Fruit fly (Drosophila melanogaster): Measurements from ENCODE around the gene robl37BC.

robl37BC gene

DNA sequence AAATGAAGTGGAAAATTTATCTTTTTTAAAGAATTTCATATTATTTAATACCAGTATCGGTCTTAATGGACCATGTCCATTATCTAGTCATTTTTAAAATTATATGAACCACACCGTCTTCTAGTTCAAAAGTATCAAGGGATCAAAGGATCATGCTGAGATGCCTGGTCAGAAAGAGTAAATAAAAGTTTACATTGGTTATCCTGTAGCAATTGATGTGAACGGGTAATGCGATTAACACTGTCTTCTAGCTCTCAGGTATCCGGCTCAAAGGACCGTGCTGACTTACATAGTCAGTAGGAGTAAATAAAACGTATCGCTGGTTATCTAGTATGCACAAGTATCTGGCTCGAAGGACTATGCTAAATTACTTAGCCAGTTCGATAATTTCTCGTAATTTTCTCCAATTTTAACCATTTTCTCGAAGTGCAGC lies 8.5 kb downstream of the robl37BC start (continued):
- TF ChIP-seq bigmax (GFP tag; optimal IDR thresholded peaks at IDR 0.05) = no peak
- TF ChIP-seq CG5180 (GFP tag; optimal IDR thresholded peaks at IDR 0.05) = peak; percentile 10
- no peak for TF ChIP-seq CG14667 (GFP tag; IDR thresholded peaks at IDR 0.05)
- no peak for TF ChIP-seq chinmo (GFP tag; IDR thresholded peaks at IDR 0.05; ENCODE audit: partially characterized antibody)
- no peak for TF ChIP-seq CG6683 (GFP tag; optimal IDR thresholded peaks at IDR 0.05)
- TF ChIP-seq pan (optimal IDR thresholded peaks at IDR 0.05) = no peak
- no peak for TF ChIP-seq pan (GFP tag; optimal IDR thresholded peaks at IDR 0.05 in 1 of 2, IDR thresholded peaks at IDR 0.05 in 1 of 2)
- no peak for TF ChIP-seq Atf3 (GFP tag; optimal IDR thresholded peaks at IDR 0.05)
- peak; percentile 13 for TF ChIP-seq zfh2 (GFP tag; optimal IDR thresholded peaks at IDR 0.05)
- TF ChIP-seq Vsx1 (GFP tag; optimal IDR thresholded peaks at IDR 0.05) = no peak
- no peak for TF ChIP-seq D19B (GFP tag; optimal IDR thresholded peaks at IDR 0.05)
- peak; percentile 34 for TF ChIP-seq CG34376 (GFP tag; optimal IDR thresholded peaks at IDR 0.05)
- TF ChIP-seq lov (optimal IDR thresholded peaks at IDR 0.05) = no peak
- TF ChIP-seq lov (GFP tag; IDR thresholded peaks at IDR 0.05) = no peak
- peak; percentile 31 for TF ChIP-seq phol (tag; optimal IDR thresholded peaks at IDR 0.05)
- TF ChIP-seq CG12236 (GFP tag; optimal IDR thresholded peaks at IDR 0.05) = no peak
- TF ChIP-seq Hmx (GFP tag; optimal IDR thresholded peaks at IDR 0.05) = no peak
- no peak for TF ChIP-seq vfl (GFP tag; optimal IDR thresholded peaks at IDR 0.05)
- peak; percentile 47 for TF ChIP-seq CG9437 (GFP tag; optimal IDR thresholded peaks at IDR 0.05)
- TF ChIP-seq Meics (GFP tag; optimal IDR thresholded peaks at IDR 0.05) = peak; percentile 73
- peak; percentile 44 for TF ChIP-seq CG15269 (tag; optimal IDR thresholded peaks at IDR 0.05)
- TF ChIP-seq Hsf (GFP tag; optimal IDR thresholded peaks at IDR 0.05) = peak; percentile 23
- TF ChIP-seq CG9215 (GFP tag; IDR thresholded peaks at IDR 0.05) = peak; percentile 33; the same call in 1 of the 2 replicates
- TF ChIP-seq Sox102F (GFP tag; optimal IDR thresholded peaks at IDR 0.05) = peak; percentile 5
- TF ChIP-seq CG2678 (tag; optimal IDR thresholded peaks at IDR 0.05) = peak; percentile 71
- TF ChIP-seq MBD-R2 (GFP tag; IDR thresholded peaks at IDR 0.05) = no peak
- peak; percentile 41 for TF ChIP-seq CG10147 (GFP tag; optimal IDR thresholded peaks at IDR 0.05)
- peak; percentile 55 for TF ChIP-seq dmrt99B (tag; optimal IDR thresholded peaks at IDR 0.05)
- no peak for TF ChIP-seq CG31224 (GFP tag; IDR thresholded peaks at IDR 0.05)
- no peak for TF ChIP-seq dimm (GFP tag; IDR thresholded peaks at IDR 0.05)
- TF ChIP-seq CG9817 (tag; optimal IDR thresholded peaks at IDR 0.05) = no peak
- TF ChIP-seq tgo (GFP tag; IDR thresholded peaks at IDR 0.05) = no peak
- no peak for TF ChIP-seq kah (GFP tag; optimal IDR thresholded peaks at IDR 0.05)
- TF ChIP-seq Nf-YC (tag; optimal IDR thresholded peaks at IDR 0.05) = peak; percentile 14
- TF ChIP-seq CG1792 (GFP tag; optimal IDR thresholded peaks at IDR 0.05) = no peak
- TF ChIP-seq Hr3 (GFP tag; optimal IDR thresholded peaks at IDR 0.05) = peak; percentile 12
- no peak for TF ChIP-seq CG8478 (optimal IDR thresholded peaks at IDR 0.05)
- no peak for TF ChIP-seq CG32532 (GFP tag; IDR thresholded peaks at IDR 0.05)
- TF ChIP-seq row (GFP tag; IDR thresholded peaks at IDR 0.05) = peak; percentile 47; the same call in 2 of the 3 replicates
- TF ChIP-seq CG18011 (GFP tag; optimal IDR thresholded peaks at IDR 0.05) = no peak
- no peak for TF ChIP-seq luna (GFP tag; optimal IDR thresholded peaks at IDR 0.05)
- no peak for TF ChIP-seq ro (GFP tag; IDR thresholded peaks at IDR 0.05)
- no peak for TF ChIP-seq CG4360 (GFP tag; IDR thresholded peaks at IDR 0.05)

DNA sequence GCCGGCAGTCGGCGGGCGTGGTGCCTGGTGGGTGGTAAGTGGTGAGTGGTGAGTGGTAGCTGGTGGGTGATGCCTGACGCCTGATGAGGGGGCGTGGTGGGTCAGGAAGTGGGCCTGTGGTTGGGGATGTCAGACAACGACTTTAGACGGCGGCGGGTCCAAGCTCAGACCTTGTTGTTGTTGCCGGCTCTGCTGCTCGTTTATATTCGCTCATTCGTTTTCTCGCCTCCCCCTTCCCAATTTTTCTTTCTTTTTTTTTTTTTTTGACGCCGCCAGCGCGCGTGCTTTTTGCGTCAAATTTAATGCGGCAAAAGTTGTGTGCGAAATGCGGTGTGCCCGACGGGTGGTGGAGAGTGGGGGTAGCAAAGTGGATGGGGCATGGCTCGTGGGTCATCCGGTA lies 9.0 kb downstream of the robl37BC start:
- TF ChIP-seq Ptx1 (GFP tag; IDR thresholded peaks at IDR 0.05) (no peak), CG2875 (GFP tag; optimal IDR thresholded peaks at IDR 0.05) (no peak), CG4707 (GFP tag; optimal IDR thresholded peaks at IDR 0.05) (no peak), CTCF (GFP tag; optimal IDR thresholded peaks at IDR 0.05) (no peak), CG6175 (GFP tag; IDR thresholded peaks at IDR 0.05) (no peak), Fer2 (tag; optimal IDR thresholded peaks at IDR 0.05) (no peak), aop (GFP tag; IDR thresholded peaks at IDR 0.05) (no peak), pita (GFP tag; optimal IDR thresholded peaks at IDR 0.05) (no peak), pfk (GFP tag; optimal IDR thresholded peaks at IDR 0.05) (no peak), sr (GFP tag; IDR thresholded peaks at IDR 0.05) (no peak), ems (GFP tag; optimal IDR thresholded peaks at IDR 0.05) (no peak), nom (GFP tag; optimal IDR thresholded peaks at IDR 0.05) (no peak), Hey (tag; optimal IDR thresholded peaks at IDR 0.05) (peak; percentile 89)

Measured in whole organism, embryonic.